Worm (Caenorhabditis elegans): ENCODE data around the gene ubxn-2.

ce11 chrIV:2676281-2676680 is 49.3 kb downstream of the ubxn-2 start, which contains the start of gene Y94H6A.3:
- TF ChIP-seq fos-1 (tag; optimal IDR thresholded peaks at IDR 0.05) (no peak), elt-2 (tag; optimal IDR thresholded peaks at IDR 0.05) (peak; percentile 17), R02D3.7 (tag; optimal IDR thresholded peaks at IDR 0.05) (peak; percentile 73), zag-1 (tag; optimal IDR thresholded peaks at IDR 0.05) (no peak), unc-62 (GFP tag; optimal IDR thresholded peaks at IDR 0.05) (no peak), ceh-9 (tag; optimal IDR thresholded peaks at IDR 0.05) (no peak), ztf-4 (tag; optimal IDR thresholded peaks at IDR 0.05) (no peak), unc-39 (tag; optimal IDR thresholded peaks at IDR 0.05) (no peak), nhr-11 (tag; optimal IDR thresholded peaks at IDR 0.05) (peak; percentile 47), lin-39 (tag; optimal IDR thresholded peaks at IDR 0.05) (peak; percentile 68), ama-1 (optimal IDR thresholded peaks at IDR 0.05) (peak; percentile 37)
